Worm (Caenorhabditis elegans) whole organism, young adult: ENCODE data around the gene Y75B12B.11.

Experiments used
- mel-28 ChIP-seq: sonication (generic microtip); optimal IDR thresholded peaks from 2 replicates; lab custom pipeline; 2016; ENCODE audit warnings: borderline replicate concordance, mild to moderate bottlenecking, missing genetic modification characterization, missing compliant biosample characterization
- tbx-9 ChIP-seq: sonication (generic microtip); optimal IDR thresholded peaks from 2 replicates; lab custom pipeline; 2016; ENCODE audit warnings: borderline replicate concordance, missing genetic modification characterization, inconsistent platforms, missing compliant biosample characterization

DNA sequence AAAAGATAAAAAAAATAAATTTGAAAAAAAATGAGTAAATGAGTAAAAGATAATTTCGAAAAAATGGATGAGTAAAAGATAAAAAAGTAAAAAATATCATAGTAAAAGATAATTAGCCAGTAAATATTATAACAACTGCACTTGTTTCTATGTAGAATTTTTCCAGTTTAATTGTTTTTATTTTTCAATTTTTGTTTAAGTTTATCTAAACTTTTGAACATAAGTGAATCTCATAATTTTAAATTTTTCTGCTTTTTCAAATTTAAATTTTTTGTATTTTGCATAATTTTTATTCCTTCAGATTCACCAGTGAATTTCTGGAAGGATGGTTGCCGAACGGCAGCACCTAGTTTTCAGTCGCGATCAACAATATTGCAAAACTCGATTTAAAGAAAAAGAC, 50.2 kb downstream of the Y75B12B.11 start, which contains the start of gene chil-12:
- TF ChIP-seq mel-28 (no peak), tbx-9 (tag; lab: Kevin White, UChicago) (no peak)
